Fruit fly (Drosophila melanogaster) whole organism, prepupa: ENCODE data around the gene CG6163.

Source experiments
- CG10631 ChIP-seq: fragments of 200-800 bp; sonication (Bioruptor generic); optimal IDR thresholded peaks from 2 replicates; lab custom pipeline; 2016; ENCODE audit warnings: missing biosample characterization, missing genetic modification characterization
- CG10669 ChIP-seq: fragments of 200-800 bp; sonication (Bioruptor generic); optimal IDR thresholded peaks from 3 replicates; lab custom pipeline; 2018; ENCODE audit warnings: missing biosample characterization, mild to moderate bottlenecking, missing genetic modification characterization, moderate library complexity
- CG11294 ChIP-seq: fragments of 200-800 bp; sonication (Bioruptor generic); IDR thresholded peaks from 2 replicates; pipeline ENCODE4 v1.3.6; 2022; ENCODE audit warnings: missing biosample characterization, missing genetic modification characterization
- CG11762 ChIP-seq: fragments of 200-800 bp; sonication (Bioruptor generic); optimal IDR thresholded peaks from 3 replicates; lab custom pipeline; 2016; ENCODE audit warnings: missing biosample characterization, missing genetic modification characterization; ENCODE audit not compliant: insufficient read depth
- CG11902 ChIP-seq: fragments of 200-800 bp; sonication (Bioruptor generic); optimal IDR thresholded peaks from 3 replicates; lab custom pipeline; 2016; ENCODE audit warnings: missing biosample characterization, missing genetic modification characterization
- CG15336 ChIP-seq: fragments of 200-800 bp; sonication (Bioruptor generic); IDR thresholded peaks from 2 replicates; pipeline ENCODE4 v1.3.6; 2022; ENCODE audit warnings: missing biosample characterization, missing genetic modification characterization
- CG1621 ChIP-seq: fragments of 200-800 bp; sonication (Bioruptor generic); optimal IDR thresholded peaks from 3 replicates; lab custom pipeline; 2018; ENCODE audit warnings: missing biosample characterization, mild to moderate bottlenecking, missing genetic modification characterization
- CG3032 ChIP-seq: fragments of 200-800 bp; optimal IDR thresholded peaks from 2 replicates; lab custom pipeline; 2019; ENCODE audit warnings: missing biosample characterization, mild to moderate bottlenecking, missing genetic modification characterization, moderate library complexity
- CG31627 ChIP-seq: fragments of 200-800 bp; sonication (Bioruptor generic); optimal IDR thresholded peaks from 3 replicates; lab custom pipeline; 2016; ENCODE audit warnings: missing biosample characterization, missing genetic modification characterization
- CG32006 ChIP-seq: fragments of 200-800 bp; sonication (Bioruptor generic); optimal IDR thresholded peaks from 3 replicates; lab custom pipeline; 2017; ENCODE audit warnings: missing biosample characterization, mild to moderate bottlenecking, missing genetic modification characterization
- CG34406 ChIP-seq: fragments of 200-800 bp; sonication (Bioruptor generic); optimal IDR thresholded peaks from 3 replicates; lab custom pipeline; 2016; ENCODE audit warnings: missing biosample characterization, missing genetic modification characterization
- CG3919 ChIP-seq: fragments of 200-800 bp; sonication (Bioruptor generic); optimal IDR thresholded peaks from 3 replicates; lab custom pipeline; 2016; ENCODE audit warnings: missing biosample characterization, missing genetic modification characterization
- CG4318 ChIP-seq: fragments of 200-800 bp; sonication (Bioruptor generic); optimal IDR thresholded peaks from 3 replicates; lab custom pipeline; 2017; ENCODE audit warnings: missing biosample characterization, mild to moderate bottlenecking, missing genetic modification characterization
- CG6163 ChIP-seq: fragments of 200-800 bp; sonication (Bioruptor generic); IDR thresholded peaks from 3 replicates; pipeline ENCODE4 v1.3.6; 2022; ENCODE audit warnings: missing biosample characterization, missing genetic modification characterization
- CG6792 ChIP-seq: fragments of 200-800 bp; sonication (Bioruptor generic); optimal IDR thresholded peaks from 3 replicates; lab custom pipeline; 2016; ENCODE audit warnings: missing biosample characterization, missing genetic modification characterization
- CG8319 ChIP-seq: fragments of 200-800 bp; sonication (Bioruptor generic); optimal IDR thresholded peaks from 3 replicates; lab custom pipeline; 2016; ENCODE audit warnings: missing biosample characterization, missing genetic modification characterization
- Eip78C ChIP-seq: fragments of 200-800 bp; sonication (Bioruptor generic); peaks from one replicate; lab custom pipeline; 2016; ENCODE audit warnings: missing biosample characterization, missing genetic modification characterization
- Gug ChIP-seq: fragments of 200-800 bp; sonication (Bioruptor generic); IDR thresholded peaks from 2 replicates; pipeline ENCODE4 v1.3.6; 2022; ENCODE audit warnings: missing biosample characterization, missing genetic modification characterization
- Hr38 ChIP-seq: sonication (Bioruptor generic); optimal IDR thresholded peaks from 2 replicates; lab custom pipeline; 2016; ENCODE audit warnings: missing biosample characterization, missing genetic modification characterization
- Hr4 ChIP-seq: fragments of 200-800 bp; sonication (Bioruptor generic); optimal IDR thresholded peaks from 3 replicates; lab custom pipeline; 2016; ENCODE audit warnings: missing biosample characterization, missing genetic modification characterization
- Lpt ChIP-seq: fragments of 200-800 bp; sonication (Bioruptor generic); optimal IDR thresholded peaks from 3 replicates; lab custom pipeline; 2016; ENCODE audit warnings: missing biosample characterization, missing genetic modification characterization
- Met ChIP-seq: fragments of 200-800 bp; sonication (Bioruptor generic); optimal IDR thresholded peaks from 3 replicates; lab custom pipeline; 2016; ENCODE audit warnings: missing biosample characterization, missing genetic modification characterization
- OdsH ChIP-seq: fragments of 200-800 bp; sonication (Bioruptor generic); optimal IDR thresholded peaks from 3 replicates; lab custom pipeline; 2016; ENCODE audit warnings: missing biosample characterization, missing genetic modification characterization
- Smox ChIP-seq: fragments of 200-800 bp; sonication (Bioruptor generic); optimal IDR thresholded peaks from 3 replicates; lab custom pipeline; 2016; ENCODE audit warnings: missing biosample characterization, missing genetic modification characterization
- Sox102F ChIP-seq: fragments of 200-800 bp; sonication (Bioruptor generic); optimal IDR thresholded peaks from 2 replicates; lab custom pipeline; 2016; ENCODE audit warnings: missing biosample characterization, mild to moderate bottlenecking, missing genetic modification characterization
- achi ChIP-seq: fragments of 200-800 bp; sonication (Bioruptor generic); optimal IDR thresholded peaks from 3 replicates; lab custom pipeline; 2016; ENCODE audit warnings: missing biosample characterization, missing genetic modification characterization
- cyc ChIP-seq: fragments of 200-800 bp; sonication (Bioruptor generic); optimal IDR thresholded peaks from 3 replicates; lab custom pipeline; 2016; ENCODE audit warnings: missing biosample characterization, missing genetic modification characterization
- dac ChIP-seq: fragments of 200-800 bp; sonication (Bioruptor generic); optimal IDR thresholded peaks from 2 replicates; lab custom pipeline; 2017; ENCODE audit warnings: missing biosample characterization, mild to moderate bottlenecking, missing genetic modification characterization
- dsx ChIP-seq: fragments of 200-800 bp; optimal IDR thresholded peaks from 3 replicates; lab custom pipeline; 2019; ENCODE audit warnings: missing biosample characterization, mild to moderate bottlenecking, missing genetic modification characterization, moderate library complexity; ENCODE audit not compliant: poor library complexity, severe bottlenecking
- eg ChIP-seq: fragments of 200-800 bp; sonication (Bioruptor generic); IDR thresholded peaks from 3 replicates; pipeline ENCODE4 v1.3.6; 2022; ENCODE audit warnings: missing biosample characterization, missing genetic modification characterization
- esn ChIP-seq: fragments of 200-800 bp; sonication (Bioruptor generic); optimal IDR thresholded peaks from 2 replicates; lab custom pipeline; 2016; ENCODE audit warnings: missing biosample characterization, mild to moderate bottlenecking, missing genetic modification characterization, moderate library complexity
- fd59A ChIP-seq: fragments of 200-800 bp; sonication (Bioruptor generic); optimal IDR thresholded peaks from 2 replicates; lab custom pipeline; 2017; ENCODE audit warnings: missing biosample characterization, mild to moderate bottlenecking, missing genetic modification characterization, missing genetic modification reagents
- fd85E ChIP-seq: fragments of 200-800 bp; sonication (Bioruptor generic); optimal IDR thresholded peaks from 3 replicates; lab custom pipeline; 2016; ENCODE audit warnings: missing biosample characterization, missing genetic modification characterization
- fkh ChIP-seq: fragments of 200-800 bp; sonication (Bioruptor generic); optimal IDR thresholded peaks from 3 replicates; lab custom pipeline; 2017; ENCODE audit warnings: missing biosample characterization, mild to moderate bottlenecking, missing genetic modification characterization, moderate library complexity
- lz ChIP-seq: fragments of 200-800 bp; sonication (Bioruptor generic); optimal IDR thresholded peaks from 3 replicates; lab custom pipeline; 2016; ENCODE audit warnings: missing biosample characterization, missing genetic modification characterization
- net ChIP-seq: fragments of 200-800 bp; sonication (Bioruptor generic); optimal IDR thresholded peaks from 3 replicates; lab custom pipeline; 2016; ENCODE audit warnings: missing biosample characterization, missing genetic modification characterization
- pdm3 ChIP-seq: fragments of 200-800 bp; sonication (Bioruptor generic); optimal IDR thresholded peaks from 3 replicates; lab custom pipeline; 2016; ENCODE audit warnings: missing biosample characterization, missing genetic modification characterization
- salr ChIP-seq, 2 experiments: fragments of 200-800 bp; sonication (Bioruptor generic); optimal IDR thresholded peaks; 3 replicates each; lab custom pipeline; 2016 to 2018; ENCODE audit warnings: missing biosample characterization in 2 of 2, missing genetic modification characterization in 2 of 2, mild to moderate bottlenecking in 1 of 2
- spab ChIP-seq: fragments of 200-800 bp; sonication (Bioruptor generic); optimal IDR thresholded peaks from 2 replicates; lab custom pipeline; 2017; ENCODE audit warnings: missing biosample characterization, mild to moderate bottlenecking, missing genetic modification characterization, missing genetic modification reagents
- ss ChIP-seq, 2 experiments: fragments of 200-800 bp; sonication (Bioruptor generic); optimal IDR thresholded peaks; 2 replicates in 1 of 2; 3 replicates in 1 of 2; lab custom pipeline; 2017 to 2018; ENCODE audit warnings: mild to moderate bottlenecking in 2 of 2, missing biosample characterization in 2 of 2, missing genetic modification characterization in 2 of 2, moderate library complexity in 1 of 2
- svp ChIP-seq: fragments of 200-800 bp; sonication (Bioruptor generic); peaks from one replicate; lab custom pipeline; 2016; ENCODE audit warnings: missing biosample characterization, missing genetic modification characterization
- topi ChIP-seq: fragments of 200-800 bp; sonication (Bioruptor generic); optimal IDR thresholded peaks from 3 replicates; lab custom pipeline; 2016; ENCODE audit warnings: missing biosample characterization, missing genetic modification characterization

Gene CG6163

dm6 chr3L:11373821-11374581 lies 9.3 kb upstream of the CG6163 start (continued):
- TF ChIP-seq lz (GFP tag; lab: Kevin White, UChicago) (peak; percentile 21), topi (GFP tag; lab: Kevin White, UChicago) (peak; percentile 34), CG1621 (tag; lab: Kevin White, UChicago) (no peak), spab (GFP tag; lab: Kevin White, UChicago) (peak; percentile 55), dsx (GFP tag; lab: Kevin White, UChicago) (peak; percentile 60), CG10669 (GFP tag; lab: Kevin White, UChicago) (peak; percentile 56), ss (GFP tag; optimal IDR thresholded peaks at IDR 0.05; lab: Kevin White, UChicago) (peak in 1 of 2 experiments; percentile 52), fd59A (GFP tag; lab: Kevin White, UChicago) (no peak), eg (GFP tag; lab: Robert Waterston, UW) (no peak), CG4318 (no peak), CG3919 (GFP tag; lab: Kevin White, UChicago) (peak; percentile 49), CG15336 (GFP tag; lab: Robert Waterston, UW) (peak; percentile 22; the same call in 1 of the 2 replicates), cyc (peak; percentile 34), pdm3 (GFP tag; lab: Kevin White, UChicago) (peak; percentile 18), dac (GFP tag; lab: Kevin White, UChicago) (no peak), Hr4 (GFP tag; lab: Kevin White, UChicago) (no peak), CG10631 (peak; percentile 52), Met (GFP tag; lab: Kevin White, UChicago) (peak; percentile 49), Hr38 (GFP tag; lab: Kevin White, UChicago) (no peak), CG32006 (peak; percentile 66), achi (peak; percentile 44), CG3032 (peak; percentile 83), CG11762 (no peak), Eip78C (GFP tag; lab: Kevin White, UChicago) (peak; percentile 82), Gug (no peak), OdsH (GFP tag; lab: Kevin White, UChicago) (peak; percentile 34), fkh (GFP tag; lab: Kevin White, UChicago) (no peak), CG34406 (GFP tag; lab: Kevin White, UChicago) (peak; percentile 59), Sox102F (GFP tag; lab: Kevin White, UChicago) (peak; percentile 20), CG11294 (GFP tag; lab: Robert Waterston, UW) (no peak), Lpt (GFP tag; lab: Kevin White, UChicago) (no peak), CG11902 (no peak), CG31627 (peak; percentile 10)

DNA sequence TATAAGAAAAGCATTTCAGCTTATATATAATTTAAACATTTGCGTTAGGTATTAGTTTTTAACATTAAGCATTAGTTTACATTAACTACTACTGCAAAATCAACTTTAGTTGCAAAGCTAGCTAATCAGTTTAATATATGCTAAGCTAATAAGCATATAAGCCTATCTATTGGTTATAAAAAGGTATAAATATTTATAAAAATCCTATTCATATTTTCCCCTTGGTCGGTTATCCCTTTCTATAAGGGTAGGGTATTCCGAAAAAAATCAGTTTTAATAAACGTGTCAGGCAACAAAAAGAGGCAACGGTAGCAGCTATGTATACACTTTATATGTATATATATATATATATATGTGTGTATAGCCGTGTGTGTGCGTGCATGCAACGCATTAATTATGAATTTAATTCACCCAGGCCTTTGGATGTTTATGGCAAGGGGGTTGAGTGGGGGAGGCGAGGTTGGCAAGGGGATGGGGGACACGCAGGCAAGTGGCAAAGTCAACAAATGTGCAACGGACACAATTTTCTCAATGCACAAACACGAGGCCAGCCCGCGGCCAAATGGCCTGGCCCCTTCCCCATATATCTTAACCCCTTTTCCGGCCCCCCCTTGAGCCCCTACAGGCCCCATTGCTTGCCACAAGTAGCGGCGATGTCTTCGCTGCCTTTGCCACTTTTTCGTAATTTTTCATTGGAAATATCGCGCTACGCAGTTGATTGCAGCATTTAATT lies 8.6 kb upstream of the CG6163 start:
- TF ChIP-seq CG6163 (GFP tag; lab: Robert Waterston, UW) (peak; percentile 38; the same call in 1 of the 3 replicates), salr (GFP tag; optimal IDR thresholded peaks at IDR 0.05; lab: Kevin White, UChicago) (peak in 1 of 2 experiments; percentile 36), Hr4 (GFP tag; lab: Kevin White, UChicago) (peak; percentile 12), fd85E (GFP tag; lab: Kevin White, UChicago) (no peak), fkh (GFP tag; lab: Kevin White, UChicago) (no peak), achi (no peak), lz (GFP tag; lab: Kevin White, UChicago) (no peak), CG34406 (GFP tag; lab: Kevin White, UChicago) (peak; percentile 6), Smox (peak; percentile 0), eg (GFP tag; lab: Robert Waterston, UW) (peak; percentile 53; the same call in 2 of the 3 replicates), CG8319 (GFP tag; lab: Kevin White, UChicago) (no peak), ss (GFP tag; optimal IDR thresholded peaks at IDR 0.05; lab: Kevin White, UChicago) (peak in 1 of 2 experiments; percentile 99), CG11294 (GFP tag; lab: Robert Waterston, UW) (peak; percentile 5; the same call in 1 of the 2 replicates), CG4318 (no peak), CG6792 (no peak), pdm3 (GFP tag; lab: Kevin White, UChicago) (peak; percentile 9), topi (GFP tag; lab: Kevin White, UChicago) (peak; percentile 7), CG32006 (peak; percentile 14), svp (GFP tag; lab: Kevin White, UChicago) (peak; percentile 57), Lpt (GFP tag; lab: Kevin White, UChicago) (peak; percentile 13), Eip78C (GFP tag; lab: Kevin White, UChicago) (peak; percentile 73), net (GFP tag; lab: Kevin White, UChicago) (no peak), CG15336 (GFP tag; lab: Robert Waterston, UW) (0 out of 2 replicates have a peak, but pooled peaks have one; percentile 25), CG11902 (no peak), esn (GFP tag; lab: Kevin White, UChicago) (peak; percentile 6)
- TF ChIP-seq, all 60 proteins: peak for 16
